Fruit fly (Drosophila melanogaster) whole organism, embryonic: Measurements from ENCODE around the gene CG31141.

Experiments used
- Ada2b ChIP-seq: fragments of 200-800 bp; sonication (Bioruptor generic); IDR thresholded peaks from 2 replicates; pipeline ENCODE4 v1.3.6; 2022; ENCODE audit warnings: missing biosample characterization, missing genetic modification characterization
- B-H1 ChIP-seq: fragments of 200-800 bp; sonication (Bioruptor generic); IDR thresholded peaks from 3 replicates; pipeline ENCODE4 v1.3.6; 2022; ENCODE audit warnings: missing biosample characterization, missing genetic modification characterization
- Bgb ChIP-seq: fragments of 200-800 bp; sonication (Bioruptor generic); IDR thresholded peaks from 2 replicates; pipeline ENCODE4 v1.3.6; 2022; ENCODE audit warnings: missing biosample characterization, missing genetic modification characterization; ENCODE audit not compliant: partially characterized antibody
- C15 ChIP-seq: fragments of 200-800 bp; sonication (Bioruptor generic); IDR thresholded peaks from 3 replicates; pipeline ENCODE4 v1.3.6; 2022; ENCODE audit warnings: missing biosample characterization, missing genetic modification characterization
- CG1024 ChIP-seq: fragments of 200-800 bp; sonication (Bioruptor generic); IDR thresholded peaks from 2 replicates; pipeline ENCODE4 v1.3.6; 2022; ENCODE audit warnings: missing biosample characterization, missing genetic modification characterization
- CG10321 ChIP-seq: fragments of 200-800 bp; sonication (Bioruptor generic); IDR thresholded peaks from 2 replicates; pipeline ENCODE4 v1.3.6; 2022; ENCODE audit warnings: missing biosample characterization, missing genetic modification characterization
- CG11085 ChIP-seq: fragments of 200-800 bp; sonication (Bioruptor generic); IDR thresholded peaks from 2 replicates; pipeline ENCODE4 v1.3.6; 2022; ENCODE audit warnings: missing biosample characterization, missing genetic modification characterization
- CG12659 ChIP-seq: fragments of 200-800 bp; sonication (Bioruptor generic); optimal IDR thresholded peaks from 3 replicates; lab custom pipeline; 2017; ENCODE audit warnings: mild to moderate bottlenecking, missing biosample characterization, missing genetic modification reagents, missing genetic modification characterization
- CG17359 ChIP-seq: fragments of 200-800 bp; sonication (Bioruptor generic); optimal IDR thresholded peaks from 3 replicates; lab custom pipeline; 2018; ENCODE audit warnings: missing biosample characterization, mild to moderate bottlenecking, missing genetic modification characterization, moderate library complexity
- CG17568 ChIP-seq: fragments of 200-800 bp; sonication (Bioruptor generic); optimal IDR thresholded peaks from 2 replicates; lab custom pipeline; 2018; ENCODE audit warnings: missing biosample characterization, mild to moderate bottlenecking, missing genetic modification characterization, moderate library complexity
- CG1832 ChIP-seq: fragments of 200-800 bp; sonication (Bioruptor generic); optimal IDR thresholded peaks from 2 replicates; lab custom pipeline; 2017; ENCODE audit warnings: missing biosample characterization, mild to moderate bottlenecking, missing genetic modification characterization, inconsistent platforms
- CG30431 ChIP-seq: fragments of 200-800 bp; sonication (Bioruptor generic); optimal IDR thresholded peaks from 2 replicates; lab custom pipeline; 2017; ENCODE audit warnings: missing biosample characterization, missing genetic modification characterization
- CG31224 ChIP-seq: fragments of 200-800 bp; sonication (Bioruptor generic); IDR thresholded peaks from 2 replicates; pipeline ENCODE4 v1.3.6; 2022; ENCODE audit warnings: missing biosample characterization, missing genetic modification characterization
- CG32767 ChIP-seq: fragments of 200-800 bp; sonication (Bioruptor generic); IDR thresholded peaks from 2 replicates; pipeline ENCODE4 v1.3.6; 2022; ENCODE audit warnings: missing biosample characterization, missing genetic modification characterization
- CG34422 ChIP-seq: fragments of 200-800 bp; sonication (Bioruptor generic); IDR thresholded peaks from 3 replicates; pipeline ENCODE4 v1.3.6; 2022; ENCODE audit warnings: missing biosample characterization, missing genetic modification characterization
- CG6689 ChIP-seq: fragments of 200-800 bp; sonication (Bioruptor generic); IDR thresholded peaks from 2 replicates; pipeline ENCODE4 v1.3.6; 2022; ENCODE audit warnings: missing biosample characterization, missing genetic modification characterization
- CG6765 ChIP-seq: fragments of 200-800 bp; sonication (Bioruptor generic); optimal IDR thresholded peaks from 3 replicates; lab custom pipeline; 2017; ENCODE audit warnings: missing biosample characterization, mild to moderate bottlenecking, missing genetic modification characterization
- CG6791 ChIP-seq: fragments of 200-800 bp; sonication (Bioruptor generic); IDR thresholded peaks from 3 replicates; pipeline ENCODE4 v1.3.6; 2022; ENCODE audit warnings: missing biosample characterization, missing genetic modification characterization; ENCODE audit not compliant: partially characterized antibody
- CG8089 ChIP-seq: fragments of 200-800 bp; sonication (Bioruptor generic); optimal IDR thresholded peaks from 3 replicates; lab custom pipeline; 2016; ENCODE audit warnings: missing biosample characterization, missing genetic modification characterization
- CG8359 ChIP-seq: fragments of 200-800 bp; sonication (Bioruptor generic); optimal IDR thresholded peaks from 2 replicates; lab custom pipeline; 2017; ENCODE audit warnings: missing biosample characterization, mild to moderate bottlenecking, missing genetic modification characterization, borderline replicate concordance
- CG8478 ChIP-seq: fragments of >200 bp; optimal IDR thresholded peaks from 2 replicates; lab custom pipeline; 2018
- Dip3 ChIP-seq: fragments of 200-800 bp; sonication (Bioruptor generic); optimal IDR thresholded peaks from 3 replicates; lab custom pipeline; 2016; ENCODE audit warnings: missing biosample characterization, missing genetic modification characterization
- GATAe ChIP-seq: fragments of 200-800 bp; sonication (Bioruptor generic); conservative IDR thresholded peaks from 2 replicates; pipeline ENCODE4 v1.3.6; 2022; ENCODE audit warnings: missing biosample characterization, missing genetic modification characterization
- Hr3 ChIP-seq: fragments of 200-800 bp; sonication (Bioruptor generic); optimal IDR thresholded peaks from 3 replicates; lab custom pipeline; 2016; ENCODE audit warnings: missing biosample characterization, missing genetic modification characterization
- Pdp1 ChIP-seq, 2 experiments: fragments of 200-800 bp; sonication (Bioruptor generic); optimal IDR thresholded peaks; 3 replicates each; lab custom pipeline; 2016; ENCODE audit warnings: missing biosample characterization in 2 of 2, missing genetic modification characterization in 2 of 2, mild to moderate bottlenecking in 1 of 2, moderate library complexity in 1 of 2
- Sry-β ChIP-seq: fragments of 200-800 bp; sonication (Bioruptor generic); optimal IDR thresholded peaks from 2 replicates; lab custom pipeline; 2018; ENCODE audit warnings: missing biosample characterization, mild to moderate bottlenecking, missing genetic modification characterization, moderate library complexity
- Xrp1 ChIP-seq: fragments of 200-800 bp; sonication (Bioruptor generic); IDR thresholded peaks from 2 replicates; pipeline ENCODE4 v1.3.6; 2022; ENCODE audit warnings: missing biosample characterization, missing genetic modification characterization
- aop ChIP-seq: fragments of 200-800 bp; sonication (Bioruptor generic); IDR thresholded peaks from 2 replicates; pipeline ENCODE4 v1.3.6; 2022; ENCODE audit warnings: missing biosample characterization, missing genetic modification characterization
- chif ChIP-seq, 2 experiments: fragments of 200-800 bp; sonication (Bioruptor generic); optimal IDR thresholded peaks; 3 replicates each; lab custom pipeline; 2016; ENCODE audit warnings: missing biosample characterization in 2 of 2, missing genetic modification characterization in 2 of 2
- crp ChIP-seq, 2 experiments: fragments of 200-800 bp; sonication (Bioruptor generic); optimal IDR thresholded peaks; 2 replicates in 1 of 2; 3 replicates in 1 of 2; lab custom pipeline; 2017; ENCODE audit warnings: missing biosample characterization in 2 of 2, missing genetic modification characterization in 2 of 2, mild to moderate bottlenecking in 1 of 2, moderate library complexity in 1 of 2
- cwo ChIP-seq: fragments of 200-800 bp; sonication (Bioruptor generic); optimal IDR thresholded peaks from 3 replicates; lab custom pipeline; 2017; ENCODE audit warnings: missing biosample characterization, missing genetic modification characterization, mild to moderate bottlenecking, moderate library complexity, missing genetic modification reagents
- en ChIP-seq: fragments of 200-800 bp; sonication (Bioruptor generic); optimal IDR thresholded peaks from 2 replicates; lab custom pipeline; 2016; ENCODE audit warnings: missing biosample characterization, missing genetic modification characterization
- ewg ChIP-seq: fragments of 200-800 bp; sonication (Bioruptor generic); optimal IDR thresholded peaks from 3 replicates; lab custom pipeline; 2017; ENCODE audit warnings: mild to moderate bottlenecking, missing biosample characterization, missing genetic modification reagents, missing genetic modification characterization
- gce ChIP-seq: fragments of 200-800 bp; sonication (Bioruptor generic); IDR thresholded peaks from 3 replicates; pipeline ENCODE4 v1.3.6; 2022; ENCODE audit warnings: missing biosample characterization, missing genetic modification characterization
- gem ChIP-seq: fragments of 200-800 bp; sonication (Bioruptor generic); optimal IDR thresholded peaks from 2 replicates; lab custom pipeline; 2019; ENCODE audit warnings: missing biosample characterization, mild to moderate bottlenecking, missing genetic modification characterization, moderate library complexity
- grn ChIP-seq: fragments of 200-800 bp; sonication (Bioruptor generic); optimal IDR thresholded peaks from 3 replicates; lab custom pipeline; 2017; ENCODE audit warnings: missing biosample characterization, missing genetic modification characterization
- h ChIP-seq: fragments of >200 bp; optimal IDR thresholded peaks from 2 replicates; lab custom pipeline; 2017
- jigr1 ChIP-seq: fragments of 200-800 bp; sonication (Bioruptor generic); IDR thresholded peaks from 3 replicates; pipeline ENCODE4 v1.3.6; 2022; ENCODE audit warnings: missing biosample characterization, missing genetic modification characterization
- lov ChIP-seq, 2 experiments: fragments of 200-800 bp in 1 of 2; fragments of >200 bp in 1 of 2; sonication (Bioruptor generic) in 1 of 2; IDR thresholded peaks in 1 of 2; optimal IDR thresholded peaks in 1 of 2; 2 replicates in 1 of 2; 3 replicates in 1 of 2; pipeline versions ENCODE4 v1.3.6 to Lab custom; 2017 to 2022; ENCODE audit warnings: missing biosample characterization in 1 of 2, missing genetic modification characterization in 1 of 2
- pan ChIP-seq, 4 experiments: fragments of >200 bp in 3 of 4; fragments of 200-800 bp in 1 of 4; sonication (Bioruptor generic) in 1 of 4; optimal IDR thresholded peaks in 3 of 4; IDR thresholded peaks in 1 of 4; 2 replicates each; pipeline versions ENCODE4 v1.3.6 to Lab custom; 2017 to 2022; ENCODE audit warnings: missing biosample characterization in 2 of 4, missing genetic modification characterization in 2 of 4, mixed read lengths in 1 of 4
- psq ChIP-seq: fragments of 200-800 bp; sonication (Bioruptor generic); optimal IDR thresholded peaks from 2 replicates; lab custom pipeline; 2017; ENCODE audit warnings: missing biosample characterization, missing genetic modification characterization
- repo ChIP-seq: fragments of 200-800 bp; sonication (Bioruptor generic); optimal IDR thresholded peaks from 2 replicates; lab custom pipeline; 2016; ENCODE audit warnings: missing biosample characterization, missing genetic modification characterization
- sens ChIP-seq: fragments of 200-800 bp; sonication (Bioruptor generic); peaks from one replicate; lab custom pipeline; 2016; ENCODE audit warnings: missing biosample characterization, missing genetic modification characterization
- shn ChIP-seq: fragments of 200-800 bp; sonication (Bioruptor generic); optimal IDR thresholded peaks from 3 replicates; lab custom pipeline; 2016; ENCODE audit warnings: missing biosample characterization, missing genetic modification characterization
- sisA ChIP-seq: fragments of 200-800 bp; sonication (Bioruptor generic); IDR thresholded peaks from 2 replicates; pipeline ENCODE4 v1.3.6; 2022; ENCODE audit warnings: missing biosample characterization, missing genetic modification characterization
- slbo ChIP-seq: fragments of 200-800 bp; sonication (Bioruptor generic); IDR thresholded peaks from 2 replicates; pipeline ENCODE4 v1.3.6; 2022; ENCODE audit warnings: missing biosample characterization, missing genetic modification characterization
- wek ChIP-seq: fragments of 200-800 bp; sonication (Bioruptor generic); optimal IDR thresholded peaks from 3 replicates; lab custom pipeline; 2018; ENCODE audit warnings: missing biosample characterization, mild to moderate bottlenecking, missing genetic modification characterization, moderate library complexity
- z ChIP-seq: fragments of 200-800 bp; sonication (Bioruptor generic); IDR thresholded peaks from 3 replicates; pipeline ENCODE4 v1.3.6; 2022; ENCODE audit warnings: missing biosample characterization, missing genetic modification characterization
- zfh1 ChIP-seq: fragments of 200-800 bp; sonication (Bioruptor generic); IDR thresholded peaks from 3 replicates; pipeline ENCODE4 v1.3.6; 2022; ENCODE audit warnings: missing biosample characterization, missing genetic modification characterization

Gene CG31141

DNA sequence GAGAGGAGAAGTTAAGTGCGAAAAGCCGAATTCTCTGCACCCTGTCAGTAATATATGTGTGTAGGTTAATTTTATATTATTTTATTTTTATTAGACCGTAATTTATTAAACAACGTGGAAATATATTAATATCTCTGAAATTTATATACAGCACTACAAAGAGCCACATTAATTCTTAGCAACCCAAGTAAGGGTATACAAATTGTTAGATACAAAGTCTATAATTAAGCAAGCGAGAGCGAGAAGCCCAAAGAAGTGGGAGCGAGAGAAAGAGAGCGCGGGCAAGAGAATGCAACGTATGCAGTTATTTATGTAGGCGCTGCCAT, 36.0 kb upstream of the CG31141 start (continued):
- no peak for TF ChIP-seq pan (optimal IDR thresholded peaks at IDR 0.05; lab: Kevin White, UChicago)
- TF ChIP-seq pan (GFP tag; optimal IDR thresholded peaks at IDR 0.05 in 1 of 2, IDR thresholded peaks at IDR 0.05 in 1 of 2): peak in 1 of 2 experiments; percentile 90
- peak; percentile 96 for TF ChIP-seq CG34422 (GFP tag; lab: Robert Waterston, UW)
- TF ChIP-seq CG1832: no peak
- peak; percentile 45; the same call in 1 of the 2 replicates for TF ChIP-seq CG11085 (GFP tag; lab: Robert Waterston, UW)
- TF ChIP-seq shn (GFP tag; lab: Kevin White, UChicago): no peak
- TF ChIP-seq CG32767 (GFP tag; lab: Robert Waterston, UW): peak; percentile 92
- peak; percentile 92 for TF ChIP-seq CG1024 (GFP tag; lab: Robert Waterston, UW)
- peak; percentile 32; the same call in 1 of the 2 replicates for TF ChIP-seq GATAe (GFP tag; lab: Robert Waterston, UW)
- no peak for TF ChIP-seq CG8478 (lab: Kevin White, UChicago)
- TF ChIP-seq Xrp1: peak; percentile 98
- no peak for TF ChIP-seq lov (optimal IDR thresholded peaks at IDR 0.05; lab: Kevin White, UChicago)
- peak; percentile 96 for TF ChIP-seq lov (GFP tag; IDR thresholded peaks at IDR 0.05; lab: Robert Waterston, UW)
- TF ChIP-seq zfh1 (GFP tag; lab: Robert Waterston, UW): peak; percentile 97
- TF ChIP-seq sens (GFP tag; lab: Kevin White, UChicago): peak; percentile 96
- TF ChIP-seq CG8089 (GFP tag; lab: Kevin White, UChicago): peak; percentile 8
- peak; percentile 96 for TF ChIP-seq sisA (GFP tag; lab: Robert Waterston, UW)
- TF ChIP-seq Ada2b (GFP tag; lab: Robert Waterston, UW): peak; percentile 85
- TF ChIP-seq crp (GFP tag; optimal IDR thresholded peaks at IDR 0.05; lab: Kevin White, UChicago): peak in 1 of 2 experiments; percentile 47
- peak; percentile 13 for TF ChIP-seq wek (GFP tag; lab: Kevin White, UChicago)
- TF ChIP-seq CG17359: peak; percentile 95
- no peak for TF ChIP-seq h
- peak; percentile 71 for TF ChIP-seq cwo (GFP tag; lab: Kevin White, UChicago)
- TF ChIP-seq Sry-β (GFP tag; lab: Kevin White, UChicago): peak; percentile 59

dm6 chr3R:23887572-23887971, 35.5 kb upstream of the CG31141 start:
- TF ChIP-seq CG12659 (GFP tag; lab: Kevin White, UChicago): no peak
- no peak for TF ChIP-seq aop (GFP tag; lab: Robert Waterston, UW)
- no peak; the same call in 2 of the 3 replicates for TF ChIP-seq B-H1 (GFP tag; lab: Robert Waterston, UW)
- no peak for TF ChIP-seq Ada2b (GFP tag; lab: Robert Waterston, UW)
- TF ChIP-seq gce: no peak
- no peak for TF ChIP-seq CG32767 (GFP tag; lab: Robert Waterston, UW)
- TF ChIP-seq jigr1 (GFP tag; lab: Robert Waterston, UW): no peak
- TF ChIP-seq Dip3 (GFP tag; lab: Kevin White, UChicago): no peak
- TF ChIP-seq CG31224 (GFP tag; lab: Robert Waterston, UW): no peak; the same call in 1 of the 2 replicates
- TF ChIP-seq z (GFP tag; lab: Robert Waterston, UW): no peak
- TF ChIP-seq lov (optimal IDR thresholded peaks at IDR 0.05; lab: Kevin White, UChicago): no peak
- no peak for TF ChIP-seq lov (GFP tag; IDR thresholded peaks at IDR 0.05; lab: Robert Waterston, UW)
- no peak for TF ChIP-seq C15 (GFP tag; lab: Robert Waterston, UW)
- no peak for TF ChIP-seq grn (GFP tag; lab: Kevin White, UChicago)
- peak; percentile 4 for TF ChIP-seq gem (tag; lab: Kevin White, UChicago)
- TF ChIP-seq repo (GFP tag; lab: Kevin White, UChicago): no peak
- TF ChIP-seq Xrp1: peak; percentile 64; the same call in 1 of the 2 replicates
- no peak for TF ChIP-seq Bgb (GFP tag; lab: Robert Waterston, UW)
- no peak for TF ChIP-seq CG6765 (GFP tag; lab: Kevin White, UChicago)
- no peak for TF ChIP-seq CG6791
- no peak for TF ChIP-seq chif (GFP tag; optimal IDR thresholded peaks at IDR 0.05; lab: Kevin White, UChicago)
- TF ChIP-seq psq (GFP tag; lab: Kevin White, UChicago): no peak
- TF ChIP-seq en: no peak
- no peak for TF ChIP-seq Pdp1 (GFP tag; optimal IDR thresholded peaks at IDR 0.05; lab: Kevin White, UChicago)
- TF ChIP-seq ewg (GFP tag; lab: Kevin White, UChicago): no peak
- no peak for TF ChIP-seq CG6689 (GFP tag; lab: Robert Waterston, UW)
- no peak for TF ChIP-seq CG17568 (GFP tag; lab: Kevin White, UChicago)
- no peak for TF ChIP-seq Hr3 (GFP tag; lab: Kevin White, UChicago)
- no peak for TF ChIP-seq CG10321 (GFP tag; lab: Robert Waterston, UW)
- TF ChIP-seq CG30431 (GFP tag; lab: Kevin White, UChicago): no peak
- TF ChIP-seq slbo (GFP tag; lab: Robert Waterston, UW): peak; percentile 33; the same call in 1 of the 2 replicates
- no peak for TF ChIP-seq CG8359
